Fruit fly (Drosophila melanogaster) whole organism, wandering third instar larva: ENCODE results near the gene CG11369.

ENCODE experiments used
- Dif ChIP-seq: fragments of 200-275, 200-300 bp; sonication (Bioruptor generic); optimal IDR thresholded peaks from 2 replicates; lab custom pipeline; 2018; ENCODE audit warnings: missing biosample characterization, missing genetic modification characterization; ENCODE audit not compliant: partially characterized antibody
- Hr83 ChIP-seq: fragments of 200-300 bp; sonication (Bioruptor generic); optimal IDR thresholded peaks from 2 replicates; lab custom pipeline; 2016; ENCODE audit warnings: missing biosample characterization, mild to moderate bottlenecking, missing genetic modification characterization, moderate library complexity; ENCODE audit not compliant: poor library complexity, severe bottlenecking
- pan ChIP-seq: fragments of >200 bp; optimal IDR thresholded peaks from 2 replicates; lab custom pipeline; 2017

dm6 chrX:7534864-7535263 is 39.2 kb upstream of the CG11369 start:
- TF ChIP-seq pan (no peak), Hr83 (no peak), Dif (no peak)
